Worm (Caenorhabditis elegans): ENCODE measurements around the gene perm-3.

ce11 chrIV:5415696-5416095, 21.1 kb upstream of the perm-3 start, which contains the start of gene spp-7:
- TF ChIP-seq unc-86 (tag; optimal IDR thresholded peaks at IDR 0.05) = no peak
- TF ChIP-seq hlh-15 (tag; optimal IDR thresholded peaks at IDR 0.05) = no peak
- no peak for TF ChIP-seq hlh-8 (tag; optimal IDR thresholded peaks at IDR 0.05)
- no peak for TF ChIP-seq pqm-1 (tag; optimal IDR thresholded peaks at IDR 0.05)
- no peak for TF ChIP-seq ceh-22 (tag; optimal IDR thresholded peaks at IDR 0.05)
- no peak for TF ChIP-seq ceh-9 (tag; optimal IDR thresholded peaks at IDR 0.05)
- TF ChIP-seq sox-2 (GFP tag; IDR thresholded peaks at IDR 0.05) = no peak
- TF ChIP-seq nhr-232 (tag; optimal IDR thresholded peaks at IDR 0.05) = no peak
- no peak for TF ChIP-seq ceh-34 (tag; optimal IDR thresholded peaks at IDR 0.05)
